Worm (Caenorhabditis elegans): ENCODE measurements around the gene mat-2.

Gene mat-2

DNA sequence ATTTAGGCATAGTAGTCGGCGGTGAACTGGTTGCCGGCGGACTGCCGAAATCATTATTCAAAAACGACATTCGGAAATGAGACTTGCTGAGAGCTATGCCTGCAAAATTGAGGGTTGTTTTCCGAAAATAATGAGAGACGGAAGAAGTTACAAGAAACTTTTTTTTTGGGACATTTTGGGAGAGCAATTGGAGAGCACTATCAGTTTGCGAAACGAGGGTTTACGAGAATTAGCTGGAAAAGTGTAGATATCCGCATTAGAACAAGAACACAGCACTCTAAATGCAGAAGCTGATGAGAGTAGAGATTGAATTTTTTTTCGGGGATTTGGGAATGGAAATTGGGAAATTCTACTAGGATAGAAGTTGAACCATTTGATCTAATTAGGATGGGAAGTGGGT is 40.0 kb downstream of the mat-2 start, which contains the start of gene pqm-1:
TSS of gene pqm-1 (minus strand) at position 101 of the 400 bp plus-strand sequence.
- TF ChIP-seq ceh-43 (GFP tag; optimal IDR thresholded peaks at IDR 0.05) (no peak), cnd-1 (tag; optimal IDR thresholded peaks at IDR 0.05) (no peak), M03D4.4 (tag; optimal IDR thresholded peaks at IDR 0.05) (no peak), drap-1 (GFP tag; optimal IDR thresholded peaks at IDR 0.05) (no peak)

DNA sequence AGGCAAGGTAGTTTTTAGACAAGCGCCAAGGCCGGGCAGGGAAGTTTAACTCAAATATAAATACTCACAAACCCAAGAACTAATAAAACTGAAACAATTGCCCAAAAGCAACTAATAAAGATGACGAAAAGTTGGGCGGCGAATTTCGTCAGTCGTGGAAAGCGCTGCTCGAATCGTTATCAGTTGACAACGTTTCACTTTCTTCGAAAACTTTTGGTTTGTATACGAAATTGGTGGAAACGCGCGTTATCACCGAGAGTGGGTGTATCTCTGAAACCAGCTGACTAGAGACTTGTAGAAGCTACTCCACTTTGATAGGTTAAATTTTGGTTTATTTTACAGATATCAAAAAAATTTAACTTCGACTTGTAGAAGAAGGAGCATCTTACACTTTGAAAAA is 40.6 kb downstream of the mat-2 start:
- no peak for TF ChIP-seq mls-2 (tag; optimal IDR thresholded peaks at IDR 0.05)
- no peak for TF ChIP-seq elt-3 (tag; optimal IDR thresholded peaks at IDR 0.05)
- no peak for TF ChIP-seq ham-2 (GFP tag; optimal IDR thresholded peaks at IDR 0.05)
- no peak for TF ChIP-seq ceh-39 (tag; optimal IDR thresholded peaks at IDR 0.05)
- TF ChIP-seq M03D4.4 (tag; optimal IDR thresholded peaks at IDR 0.05) = no peak
- TF ChIP-seq unc-39 (tag; optimal IDR thresholded peaks at IDR 0.05) = no peak
- TF ChIP-seq lsy-2 (tag; optimal IDR thresholded peaks at IDR 0.05) = no peak
- no peak for TF ChIP-seq bed-3 (GFP tag; optimal IDR thresholded peaks at IDR 0.05)
- no peak for TF ChIP-seq nhr-237 (tag; optimal IDR thresholded peaks at IDR 0.05)
- TF ChIP-seq hlh-1 (tag; optimal IDR thresholded peaks at IDR 0.05) = no peak
- TF ChIP-seq nhr-12 (tag; optimal IDR thresholded peaks at IDR 0.05) = no peak
- TF ChIP-seq sem-2 (GFP tag; optimal IDR thresholded peaks at IDR 0.05) = no peak
- no peak for TF ChIP-seq elt-1 (tag; optimal IDR thresholded peaks at IDR 0.05; ENCODE audit: borderline replicate concordance, insufficient read depth)
- TF ChIP-seq drap-1 (GFP tag; optimal IDR thresholded peaks at IDR 0.05) = no peak
- no peak for TF ChIP-seq unc-120 (tag; optimal IDR thresholded peaks at IDR 0.05; ENCODE audit: poor library complexity, severe bottlenecking)

ce11 chrII:11153800-11154199 is 41.3 kb downstream of the mat-2 start:
- TF ChIP-seq tbx-8 (GFP tag; optimal IDR thresholded peaks at IDR 0.05) = no peak
- TF ChIP-seq zip-8 (tag; optimal IDR thresholded peaks at IDR 0.05) = no peak
- no peak for TF ChIP-seq ceh-83 (GFP tag; optimal IDR thresholded peaks at IDR 0.05)
- TF ChIP-seq lin-32 (GFP tag; optimal IDR thresholded peaks at IDR 0.05) = no peak
- TF ChIP-seq unc-39 (tag; optimal IDR thresholded peaks at IDR 0.05) = no peak
- no peak for TF ChIP-seq mep-1 (tag; optimal IDR thresholded peaks at IDR 0.05)
- no peak for TF ChIP-seq elt-3 (tag; optimal IDR thresholded peaks at IDR 0.05)
- no peak for TF ChIP-seq sptf-1 (tag; optimal IDR thresholded peaks at IDR 0.05)
- TF ChIP-seq drap-1 (GFP tag; optimal IDR thresholded peaks at IDR 0.05) = no peak
- no peak for TF ChIP-seq lin-13 (tag; optimal IDR thresholded peaks at IDR 0.05)
- no peak for TF ChIP-seq sem-2 (GFP tag; optimal IDR thresholded peaks at IDR 0.05)
- TF ChIP-seq lsy-2 (tag; optimal IDR thresholded peaks at IDR 0.05) = no peak

DNA sequence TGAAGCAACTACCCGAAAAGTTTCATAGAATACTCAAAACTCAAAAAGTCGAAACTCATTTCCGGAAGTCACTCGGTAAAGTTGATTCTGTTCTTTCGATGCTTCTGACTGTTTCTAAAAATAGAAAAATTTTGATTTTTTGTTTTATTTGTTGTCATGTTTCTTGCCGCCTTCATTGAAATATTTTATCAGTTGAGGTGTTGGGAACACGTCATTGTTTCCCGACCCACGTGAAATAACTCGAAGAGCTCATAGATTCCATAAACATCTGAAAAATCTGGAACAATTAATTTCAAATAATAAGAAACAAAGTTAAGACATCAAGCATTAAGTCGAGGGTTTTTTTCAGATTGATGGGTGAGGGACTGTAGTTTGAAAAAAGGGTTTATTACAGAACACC is 42.4 kb downstream of the mat-2 start:
- TF ChIP-seq nhr-76 (tag; optimal IDR thresholded peaks at IDR 0.05) (no peak), nhr-237 (tag; optimal IDR thresholded peaks at IDR 0.05) (no peak), unc-120 (tag; optimal IDR thresholded peaks at IDR 0.05; ENCODE audit: poor library complexity, severe bottlenecking) (no peak), snpc-4 (tag; optimal IDR thresholded peaks at IDR 0.05) (no peak), nhr-12 (tag; optimal IDR thresholded peaks at IDR 0.05) (no peak), elt-1 (tag; optimal IDR thresholded peaks at IDR 0.05; ENCODE audit: borderline replicate concordance, insufficient read depth) (no peak), mep-1 (tag; optimal IDR thresholded peaks at IDR 0.05) (no peak), unc-62 (GFP tag; optimal IDR thresholded peaks at IDR 0.05) (no peak), ces-1 (GFP tag; optimal IDR thresholded peaks at IDR 0.05) (no peak), sem-2 (GFP tag; optimal IDR thresholded peaks at IDR 0.05) (no peak), M03D4.4 (tag; optimal IDR thresholded peaks at IDR 0.05) (no peak), mab-5 (tag; optimal IDR thresholded peaks at IDR 0.05) (no peak)

ce11 chrII:11155400-11155799 is 42.9 kb downstream of the mat-2 start:
- TF ChIP-seq blmp-1 (tag; optimal IDR thresholded peaks at IDR 0.05) (no peak), pha-4 (tag; optimal IDR thresholded peaks at IDR 0.05) (no peak), elt-1 (tag; optimal IDR thresholded peaks at IDR 0.05; ENCODE audit: borderline replicate concordance, insufficient read depth) (no peak), bed-3 (GFP tag; optimal IDR thresholded peaks at IDR 0.05) (no peak), ceh-43 (GFP tag; optimal IDR thresholded peaks at IDR 0.05) (no peak), nhr-76 (tag; optimal IDR thresholded peaks at IDR 0.05) (no peak), flh-1 (GFP tag; optimal IDR thresholded peaks at IDR 0.05) (no peak), elt-3 (tag; optimal IDR thresholded peaks at IDR 0.05) (no peak), ces-1 (GFP tag; optimal IDR thresholded peaks at IDR 0.05) (no peak), unc-62 (GFP tag; optimal IDR thresholded peaks at IDR 0.05) (no peak), ham-2 (GFP tag; optimal IDR thresholded peaks at IDR 0.05) (no peak), ceh-39 (tag; optimal IDR thresholded peaks at IDR 0.05) (no peak), lin-13 (tag; optimal IDR thresholded peaks at IDR 0.05) (no peak)
